Fruit fly (Drosophila melanogaster) whole organism, embryonic: ENCODE data around the gene PLCXD.

Experiments used
- B-H2 ChIP-seq: fragments of 200-800 bp; sonication (Bioruptor generic); optimal IDR thresholded peaks from 2 replicates; lab custom pipeline; 2018; ENCODE audit warnings: missing biosample characterization, mild to moderate bottlenecking, missing genetic modification characterization
- CG11456 ChIP-seq: fragments of 200-800 bp; sonication (Bioruptor generic); IDR thresholded peaks from 3 replicates; pipeline ENCODE4 v1.3.6; 2022; ENCODE audit warnings: missing biosample characterization, missing genetic modification characterization
- CG12391 ChIP-seq: fragments of 200-800 bp; sonication (Bioruptor generic); optimal IDR thresholded peaks from 3 replicates; lab custom pipeline; 2018; ENCODE audit warnings: missing biosample characterization, mild to moderate bottlenecking, missing genetic modification characterization, moderate library complexity
- CG12659 ChIP-seq: fragments of 200-800 bp; sonication (Bioruptor generic); optimal IDR thresholded peaks from 3 replicates; lab custom pipeline; 2017; ENCODE audit warnings: mild to moderate bottlenecking, missing biosample characterization, missing genetic modification reagents, missing genetic modification characterization
- CG12744 ChIP-seq: fragments of 200-800 bp; sonication (Bioruptor generic); optimal IDR thresholded peaks from 2 replicates; lab custom pipeline; 2016; ENCODE audit warnings: missing biosample characterization, missing genetic modification characterization
- CG14710 ChIP-seq: fragments of 200-800 bp; sonication (Bioruptor generic); optimal IDR thresholded peaks from 3 replicates; lab custom pipeline; 2019; ENCODE audit warnings: missing biosample characterization, mild to moderate bottlenecking, missing genetic modification characterization, moderate library complexity
- CG1603 ChIP-seq: fragments of 200-800 bp; sonication (Bioruptor generic); optimal IDR thresholded peaks from 2 replicates; lab custom pipeline; 2019; ENCODE audit warnings: missing biosample characterization, mild to moderate bottlenecking, missing genetic modification characterization, moderate library complexity
- CG1647 ChIP-seq: fragments of 200-800 bp; sonication (Bioruptor generic); optimal IDR thresholded peaks from 3 replicates; lab custom pipeline; 2016; ENCODE audit warnings: missing biosample characterization, missing genetic modification characterization
- CG16813 ChIP-seq: fragments of 200-800 bp; sonication (Bioruptor generic); IDR thresholded peaks from 3 replicates; pipeline ENCODE4 v1.3.6; 2022; ENCODE audit warnings: missing biosample characterization, missing genetic modification characterization; ENCODE audit not compliant: partially characterized antibody
- CG17385 ChIP-seq: fragments of 200-800 bp; sonication (Bioruptor generic); optimal IDR thresholded peaks from 3 replicates; lab custom pipeline; 2018; ENCODE audit warnings: missing biosample characterization, mild to moderate bottlenecking, missing genetic modification characterization
- CG18619 ChIP-seq: fragments of 200-800 bp; sonication (Bioruptor generic); optimal IDR thresholded peaks from 3 replicates; lab custom pipeline; 2017; ENCODE audit warnings: missing biosample characterization, mild to moderate bottlenecking, missing genetic modification characterization
- CG2889 ChIP-seq: fragments of 200-800 bp; sonication (Bioruptor generic); IDR thresholded peaks from 3 replicates; pipeline ENCODE4 v1.3.6; 2022; ENCODE audit warnings: missing biosample characterization, missing genetic modification characterization
- CG31388 ChIP-seq: fragments of 200-800 bp; sonication (Bioruptor generic); optimal IDR thresholded peaks from 2 replicates; lab custom pipeline; 2016; ENCODE audit warnings: missing biosample characterization, missing genetic modification characterization
- CG33557 ChIP-seq: fragments of 200-800 bp; sonication (Bioruptor generic); optimal IDR thresholded peaks from 2 replicates; lab custom pipeline; 2019; ENCODE audit warnings: missing biosample characterization, mild to moderate bottlenecking, missing genetic modification characterization, moderate library complexity
- CG4404 ChIP-seq: fragments of 200-800 bp; sonication (Bioruptor generic); IDR thresholded peaks from 2 replicates; pipeline ENCODE4 v1.3.6; 2022; ENCODE audit warnings: missing biosample characterization, missing genetic modification characterization
- CG4707 ChIP-seq: fragments of 200-800 bp; sonication (Bioruptor generic); optimal IDR thresholded peaks from 2 replicates; lab custom pipeline; 2018; ENCODE audit warnings: missing biosample characterization, mild to moderate bottlenecking, missing genetic modification characterization, moderate library complexity
- CG9797 ChIP-seq: fragments of 200-800 bp; sonication (Bioruptor generic); optimal IDR thresholded peaks from 3 replicates; lab custom pipeline; 2018; ENCODE audit warnings: missing biosample characterization, mild to moderate bottlenecking, missing genetic modification characterization
- CHES-1-like ChIP-seq: fragments of 200-800 bp; sonication (Bioruptor generic); optimal IDR thresholded peaks from 2 replicates; lab custom pipeline; 2016; ENCODE audit warnings: missing biosample characterization, missing genetic modification characterization
- Ets97D ChIP-seq: fragments of 200-800 bp; sonication (Bioruptor generic); optimal IDR thresholded peaks from 3 replicates; lab custom pipeline; 2016; ENCODE audit warnings: missing biosample characterization, missing genetic modification characterization
- MBD-R2 ChIP-seq: fragments of 200-800 bp; sonication (Bioruptor generic); IDR thresholded peaks from 2 replicates; pipeline ENCODE4 v1.3.6; 2022; ENCODE audit warnings: missing biosample characterization, missing genetic modification characterization
- Max ChIP-seq: fragments of 200-800 bp; sonication (Bioruptor generic); optimal IDR thresholded peaks from 2 replicates; lab custom pipeline; 2016; ENCODE audit warnings: missing biosample characterization, mild to moderate bottlenecking, missing genetic modification characterization
- Mes4 ChIP-seq: fragments of 200-800 bp; sonication (Bioruptor generic); optimal IDR thresholded peaks from 2 replicates; lab custom pipeline; 2016; ENCODE audit warnings: missing biosample characterization, missing genetic modification characterization
- Rfx ChIP-seq: fragments of 200-800 bp; sonication (Bioruptor generic); IDR thresholded peaks from 2 replicates; pipeline ENCODE4 v1.3.6; 2022; ENCODE audit warnings: missing biosample characterization, missing genetic modification characterization
- Sry-β ChIP-seq: fragments of 200-800 bp; sonication (Bioruptor generic); optimal IDR thresholded peaks from 2 replicates; lab custom pipeline; 2018; ENCODE audit warnings: missing biosample characterization, mild to moderate bottlenecking, missing genetic modification characterization, moderate library complexity
- Sry-δ ChIP-seq: fragments of 200-800 bp; sonication (Bioruptor generic); optimal IDR thresholded peaks from 2 replicates; lab custom pipeline; 2016; ENCODE audit warnings: missing biosample characterization, missing genetic modification characterization
- Xbp1 ChIP-seq: fragments of 200-800 bp; sonication (Bioruptor generic); optimal IDR thresholded peaks from 3 replicates; lab custom pipeline; 2016; ENCODE audit warnings: missing biosample characterization, mild to moderate bottlenecking, missing genetic modification characterization
- bsh ChIP-seq, 2 experiments: fragments of 200-800 bp; sonication (Bioruptor generic); optimal IDR thresholded peaks; 2 replicates each; lab custom pipeline; 2017 to 2018; ENCODE audit warnings: mild to moderate bottlenecking in 2 of 2, missing biosample characterization in 2 of 2, missing genetic modification characterization in 2 of 2, moderate library complexity in 1 of 2
- caup ChIP-seq: fragments of 200-800 bp; sonication (Bioruptor generic); optimal IDR thresholded peaks from 3 replicates; lab custom pipeline; 2017; ENCODE audit warnings: missing biosample characterization, mild to moderate bottlenecking, missing genetic modification characterization, moderate library complexity; ENCODE audit not compliant: severe bottlenecking
- ci ChIP-seq: fragments of 200-800 bp; sonication (Bioruptor generic); IDR thresholded peaks from 3 replicates; pipeline ENCODE4 v1.3.6; 2022; ENCODE audit warnings: missing biosample characterization, missing genetic modification characterization
- crol ChIP-seq: fragments of 200-800 bp; sonication (Bioruptor generic); IDR thresholded peaks from 2 replicates; pipeline ENCODE4 v1.3.6; 2022; ENCODE audit warnings: missing biosample characterization, missing genetic modification characterization
- crp ChIP-seq, 2 experiments: fragments of 200-800 bp; sonication (Bioruptor generic); optimal IDR thresholded peaks; 2 replicates in 1 of 2; 3 replicates in 1 of 2; lab custom pipeline; 2017; ENCODE audit warnings: missing biosample characterization in 2 of 2, missing genetic modification characterization in 2 of 2, mild to moderate bottlenecking in 1 of 2, moderate library complexity in 1 of 2
- cwo ChIP-seq: fragments of 200-800 bp; sonication (Bioruptor generic); optimal IDR thresholded peaks from 3 replicates; lab custom pipeline; 2017; ENCODE audit warnings: missing biosample characterization, missing genetic modification characterization, mild to moderate bottlenecking, moderate library complexity, missing genetic modification reagents
- dysf ChIP-seq: fragments of 200-800 bp; sonication (Bioruptor generic); IDR thresholded peaks from 3 replicates; pipeline ENCODE4 v1.3.6; 2022; ENCODE audit warnings: missing biosample characterization, missing genetic modification characterization
- gfzf ChIP-seq: fragments of 200-800 bp; sonication (Bioruptor generic); optimal IDR thresholded peaks from 2 replicates; lab custom pipeline; 2016; ENCODE audit warnings: missing biosample characterization, mild to moderate bottlenecking, missing genetic modification characterization, moderate library complexity
- hbn ChIP-seq: fragments of 200-800 bp; sonication (Bioruptor generic); IDR thresholded peaks from 2 replicates; pipeline ENCODE4 v1.3.6; 2022; ENCODE audit warnings: missing biosample characterization, missing genetic modification characterization; ENCODE audit not compliant: partially characterized antibody
- insv ChIP-seq, 2 experiments: fragments of 200-800 bp; sonication (Bioruptor generic); optimal IDR thresholded peaks; 3 replicates each; lab custom pipeline; 2016 to 2018; ENCODE audit warnings: missing biosample characterization in 2 of 2, missing genetic modification characterization in 2 of 2
- kah ChIP-seq: fragments of 200-800 bp; sonication (Bioruptor generic); optimal IDR thresholded peaks from 2 replicates; lab custom pipeline; 2018; ENCODE audit warnings: missing biosample characterization, mild to moderate bottlenecking, missing genetic modification characterization
- klu ChIP-seq: fragments of 200-800 bp; sonication (Bioruptor generic); IDR thresholded peaks from 2 replicates; pipeline ENCODE4 v1.3.6; 2022; ENCODE audit warnings: missing biosample characterization, missing genetic modification characterization
- lilli ChIP-seq: fragments of 200-800 bp; sonication (Bioruptor generic); optimal IDR thresholded peaks from 3 replicates; lab custom pipeline; 2016; ENCODE audit warnings: missing biosample characterization, missing genetic modification characterization
- nmo ChIP-seq: fragments of 200-800 bp; sonication (Bioruptor generic); optimal IDR thresholded peaks from 2 replicates; lab custom pipeline; 2018; ENCODE audit warnings: missing biosample characterization, mild to moderate bottlenecking, missing genetic modification characterization, moderate library complexity
- phol ChIP-seq: fragments of 200-800 bp; sonication (Bioruptor generic); optimal IDR thresholded peaks from 3 replicates; lab custom pipeline; 2018; ENCODE audit warnings: missing biosample characterization, mild to moderate bottlenecking, missing genetic modification characterization, moderate library complexity
- pum ChIP-seq: fragments of 200-800 bp; sonication (Bioruptor generic); optimal IDR thresholded peaks from 2 replicates; lab custom pipeline; 2016; ENCODE audit warnings: missing biosample characterization, missing genetic modification characterization
- pzg ChIP-seq: fragments of 200-800 bp; sonication (Bioruptor generic); optimal IDR thresholded peaks from 3 replicates; lab custom pipeline; 2018; ENCODE audit warnings: missing biosample characterization, mild to moderate bottlenecking, missing genetic modification characterization, moderate library complexity
- ranshi ChIP-seq: fragments of 200-800 bp; sonication (Bioruptor generic); IDR thresholded peaks from 2 replicates; pipeline ENCODE4 v1.3.6; 2022; ENCODE audit warnings: missing biosample characterization, missing genetic modification characterization
- scrt ChIP-seq: fragments of 200-800 bp; sonication (Bioruptor generic); optimal IDR thresholded peaks from 2 replicates; lab custom pipeline; 2018; ENCODE audit warnings: missing biosample characterization, mild to moderate bottlenecking, missing genetic modification characterization, moderate library complexity
- sisA ChIP-seq: fragments of 200-800 bp; sonication (Bioruptor generic); IDR thresholded peaks from 2 replicates; pipeline ENCODE4 v1.3.6; 2022; ENCODE audit warnings: missing biosample characterization, missing genetic modification characterization
- tin ChIP-seq: fragments of 200-800 bp; sonication (Bioruptor generic); optimal IDR thresholded peaks from 3 replicates; lab custom pipeline; 2016; ENCODE audit warnings: missing biosample characterization, missing genetic modification characterization
- trem ChIP-seq: fragments of 200-800 bp; optimal IDR thresholded peaks from 3 replicates; lab custom pipeline; 2019; ENCODE audit warnings: missing biosample characterization, mild to moderate bottlenecking, missing genetic modification characterization, moderate library complexity
- usp ChIP-seq: fragments of >200 bp; optimal IDR thresholded peaks from 2 replicates; lab custom pipeline; 2017; ENCODE audit warnings: missing biosample characterization, missing genetic modification characterization
- vfl ChIP-seq: fragments of 200-800 bp; sonication (Bioruptor generic); optimal IDR thresholded peaks from 2 replicates; lab custom pipeline; 2016; ENCODE audit warnings: missing biosample characterization, missing genetic modification characterization

Gene PLCXD

dm6 chr2L:12096396-12096813, 47.2 kb downstream of the PLCXD start, which contains the start of the genes CG6712 and Mt2 (continued):
- TF ChIP-seq Rfx (GFP tag; lab: Robert Waterston, UW) (peak; percentile 55), CG4404 (GFP tag; lab: Robert Waterston, UW) (no peak), CG1647 (GFP tag; lab: Kevin White, UChicago) (no peak), CG31388 (GFP tag; lab: Kevin White, UChicago) (no peak), lilli (peak; percentile 20), hbn (GFP tag; lab: Robert Waterston, UW) (no peak), CG11456 (GFP tag; lab: Robert Waterston, UW) (peak; percentile 18; the same call in 1 of the 3 replicates), Max (peak; percentile 93), CG4707 (no peak), CG12391 (tag; lab: Kevin White, UChicago) (no peak), pzg (peak; percentile 63), Xbp1 (GFP tag; lab: Kevin White, UChicago) (peak; percentile 18), scrt (GFP tag; lab: Kevin White, UChicago) (no peak), CG9797 (GFP tag; lab: Kevin White, UChicago) (peak; percentile 10), Sry-β (GFP tag; lab: Kevin White, UChicago) (no peak), CG33557 (GFP tag; lab: Kevin White, UChicago) (no peak), Sry-δ (GFP tag; lab: Kevin White, UChicago) (no peak), Ets97D (peak; percentile 37), trem (tag; lab: Kevin White, UChicago) (peak; percentile 0), dysf (GFP tag; lab: Robert Waterston, UW) (0 out of 3 replicates have a peak, but pooled peaks have one; percentile 7), phol (peak; percentile 19), kah (no peak), CG1603 (tag; lab: Kevin White, UChicago) (peak; percentile 26), cwo (GFP tag; lab: Kevin White, UChicago) (peak; percentile 93), usp (GFP tag; lab: Kevin White, UChicago) (no peak), CG12744 (GFP tag; lab: Kevin White, UChicago) (no peak), klu (no peak), caup (GFP tag; lab: Kevin White, UChicago) (peak; percentile 30), CG18619 (GFP tag; lab: Kevin White, UChicago) (no peak), MBD-R2 (GFP tag; lab: Robert Waterston, UW) (peak; percentile 91), sisA (no peak), ranshi (no peak), Mes4 (GFP tag; lab: Kevin White, UChicago) (no peak), nmo (GFP tag; lab: Kevin White, UChicago) (peak; percentile 5), gfzf (peak; percentile 11), CHES-1-like (GFP tag; lab: Kevin White, UChicago) (peak; percentile 1), CG14710 (tag; lab: Kevin White, UChicago) (peak; percentile 63), vfl (GFP tag; lab: Kevin White, UChicago) (no peak), B-H2 (GFP tag; lab: Kevin White, UChicago) (peak; percentile 52), crp (GFP tag; optimal IDR thresholded peaks at IDR 0.05; lab: Kevin White, UChicago) (peak in 1 of 2 experiments; percentile 67), insv (GFP tag; optimal IDR thresholded peaks at IDR 0.05; lab: Kevin White, UChicago) (no peak), tin (GFP tag; lab: Kevin White, UChicago) (no peak), CG2889 (no peak), CG16813 (GFP tag; lab: Robert Waterston, UW) (no peak), ci (GFP tag; lab: Robert Waterston, UW) (0 out of 3 replicates have a peak, but pooled peaks have one; percentile 44), pum (no peak), CG17385 (GFP tag; lab: Kevin White, UChicago) (peak; percentile 98), bsh (GFP tag; optimal IDR thresholded peaks at IDR 0.05; lab: Kevin White, UChicago) (no peak), CG12659 (GFP tag; lab: Kevin White, UChicago) (peak; percentile 42), crol (GFP tag; lab: Robert Waterston, UW) (no peak)
